In the genomic region with DNA sequence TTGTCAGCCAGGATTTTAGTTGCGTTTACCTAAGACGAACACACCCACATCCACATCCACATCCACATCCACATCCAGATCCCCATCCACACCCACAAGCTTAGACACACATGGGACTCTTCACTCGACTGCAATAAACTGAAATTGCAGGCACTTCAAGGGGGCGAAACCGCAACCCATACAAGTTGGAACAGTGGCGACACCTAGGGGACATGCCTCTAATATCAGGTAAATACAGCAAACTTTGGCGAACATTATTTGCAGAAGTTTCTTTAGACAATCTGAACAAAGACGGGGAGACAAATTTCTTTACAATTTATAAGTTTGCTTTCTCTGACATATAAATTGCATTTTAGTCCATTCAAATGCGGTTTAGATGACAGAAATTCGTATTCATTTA, we compare ENCODE assay signal across 2 fruit fly cellular contexts.
TF ChIP-seq lines count a peak whose summit lies in the region.

No protein-coding gene starts in this region.

- TF ChIP-seq CTCF in S2 (optimal IDR thresholded peaks at IDR 0.05; lab: Kevin White, UChicago) = peak; percentile 51 to 52
- peak; percentile 76 for TF ChIP-seq CTCF in whole organism, embryonic (GFP tag; optimal IDR thresholded peaks at IDR 0.05; lab: Kevin White, UChicago)

TF ChIP-seq in whole organism, embryonic, 481 proteins besides CTCF, POLR2A, EP300 and RAD21:
- TF ChIP-seq al (GFP tag; IDR thresholded peaks at IDR 0.05; lab: Robert Waterston, UW) (no peak), zf30C (GFP tag; optimal IDR thresholded peaks at IDR 0.05; lab: Kevin White, UChicago) (no peak), CG17802 (tag; optimal IDR thresholded peaks at IDR 0.05; lab: Kevin White, UChicago) (no peak), pnt (GFP tag; optimal IDR thresholded peaks at IDR 0.05; lab: Kevin White, UChicago) (no peak), klu (GFP tag; IDR thresholded peaks at IDR 0.05; lab: Robert Waterston, UW) (no peak), emc (GFP tag; optimal IDR thresholded peaks at IDR 0.05; lab: Kevin White, UChicago) (no peak), CG6765 (GFP tag; optimal IDR thresholded peaks at IDR 0.05; lab: Kevin White, UChicago) (no peak), salm (tag; optimal IDR thresholded peaks at IDR 0.05; lab: Kevin White, UChicago) (no peak), CG2712 (tag; optimal IDR thresholded peaks at IDR 0.05; lab: Kevin White, UChicago) (no peak), tx (GFP tag; optimal IDR thresholded peaks at IDR 0.05; lab: Kevin White, UChicago) (no peak), sima (GFP tag; optimal IDR thresholded peaks at IDR 0.05; lab: Kevin White, UChicago) (no peak), trem (tag; optimal IDR thresholded peaks at IDR 0.05; lab: Kevin White, UChicago) (no peak), HLHmδ (GFP tag; optimal IDR thresholded peaks at IDR 0.05; lab: Kevin White, UChicago) (no peak), Antp (GFP tag; optimal IDR thresholded peaks at IDR 0.05; lab: Kevin White, UChicago) (no peak), CG14860 (GFP tag; IDR thresholded peaks at IDR 0.05; lab: Robert Waterston, UW; ENCODE audit: partially characterized antibody) (no peak), phol (tag; optimal IDR thresholded peaks at IDR 0.05; lab: Kevin White, UChicago) (no peak), CG31388 (GFP tag; optimal IDR thresholded peaks at IDR 0.05; lab: Kevin White, UChicago) (no peak), CG18476 (GFP tag; optimal IDR thresholded peaks at IDR 0.05; lab: Kevin White, UChicago) (no peak), z (GFP tag; IDR thresholded peaks at IDR 0.05; lab: Robert Waterston, UW) (no peak), shn (GFP tag; optimal IDR thresholded peaks at IDR 0.05; lab: Kevin White, UChicago) (no peak)
